Fruit fly (Drosophila melanogaster): ENCODE measurements around the gene CG9521.

The CG9521 gene

DNA sequence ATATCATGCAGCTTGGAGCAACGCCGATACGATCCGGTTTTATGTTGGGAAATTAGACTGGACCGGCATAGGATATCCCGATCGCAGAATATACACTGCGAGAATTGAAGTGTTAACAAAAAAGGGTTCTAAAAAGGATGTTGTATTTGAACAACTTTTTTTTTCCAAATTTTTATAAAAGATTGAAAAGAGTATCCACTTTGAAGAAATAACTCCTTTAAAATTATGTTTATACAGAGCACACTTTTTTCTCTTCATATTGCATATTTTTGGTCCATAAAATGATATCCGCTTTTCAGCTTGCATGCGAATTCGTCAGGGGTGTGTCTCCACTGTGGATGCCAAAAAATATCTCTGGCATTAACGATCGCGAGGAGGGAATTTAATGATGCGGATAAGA, 39.2 kb upstream of the CG9521 start:
- TF ChIP-seq CG6654 (GFP tag; optimal IDR thresholded peaks at IDR 0.05) = no peak
- TF ChIP-seq da (GFP tag; optimal IDR thresholded peaks at IDR 0.05) = no peak
- no peak for TF ChIP-seq HLHmδ (GFP tag; optimal IDR thresholded peaks at IDR 0.05)
- no peak for TF ChIP-seq CG1529 (GFP tag; optimal IDR thresholded peaks at IDR 0.05)
- TF ChIP-seq Drgx (GFP tag; IDR thresholded peaks at IDR 0.05) = peak; percentile 52

DNA sequence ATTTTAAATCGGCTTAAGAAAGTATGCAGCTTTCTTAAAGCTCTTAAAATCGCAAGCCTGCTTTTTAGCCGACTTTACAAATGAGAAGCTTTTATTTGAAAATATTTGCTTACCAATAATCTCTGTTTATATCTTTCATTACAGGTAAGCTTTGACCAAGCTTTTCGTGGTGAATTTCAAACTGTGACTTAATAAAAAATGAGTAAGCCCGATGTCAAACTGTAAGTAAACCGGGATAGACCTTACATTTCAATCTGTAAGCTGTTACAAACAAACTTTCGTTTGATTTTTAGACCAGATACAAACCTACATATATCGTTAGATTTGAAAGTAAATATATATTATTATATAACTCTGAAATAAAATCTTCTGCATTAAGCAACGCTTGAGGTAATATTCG, 32.5 kb upstream of the CG9521 start:
- TF ChIP-seq CG8089 (GFP tag; optimal IDR thresholded peaks at IDR 0.05) (no peak), CG3995 (GFP tag; optimal IDR thresholded peaks at IDR 0.05) (no peak), crp (GFP tag; optimal IDR thresholded peaks at IDR 0.05) (no peak), oc (tag; optimal IDR thresholded peaks at IDR 0.05) (peak; percentile 35), onecut (GFP tag; IDR thresholded peaks at IDR 0.05) (no peak), CG6654 (GFP tag; optimal IDR thresholded peaks at IDR 0.05) (peak; percentile 97), CG8944 (GFP tag; optimal IDR thresholded peaks at IDR 0.05) (no peak), CG10209 (GFP tag; optimal IDR thresholded peaks at IDR 0.05) (no peak), btn (GFP tag; optimal IDR thresholded peaks at IDR 0.05) (no peak), sd (tag; optimal IDR thresholded peaks at IDR 0.05) (no peak), CG4820 (GFP tag; optimal IDR thresholded peaks at IDR 0.05) (no peak), Hmx (GFP tag; optimal IDR thresholded peaks at IDR 0.05) (no peak), Blimp-1 (GFP tag; optimal IDR thresholded peaks at IDR 0.05) (peak; percentile 9), br (optimal IDR thresholded peaks at IDR 0.05) (no peak), CG7357 (GFP tag; IDR thresholded peaks at IDR 0.05) (no peak), sqz (GFP tag; optimal IDR thresholded peaks at IDR 0.05) (peak; percentile 7), MTF-1 (GFP tag; optimal IDR thresholded peaks at IDR 0.05; ENCODE audit: borderline replicate concordance) (no peak), Hey (tag; optimal IDR thresholded peaks at IDR 0.05) (no peak), slbo (GFP tag; IDR thresholded peaks at IDR 0.05) (no peak), CG12769 (tag; optimal IDR thresholded peaks at IDR 0.05) (peak; percentile 74), CG31388 (GFP tag; optimal IDR thresholded peaks at IDR 0.05) (no peak), CHES-1-like (GFP tag; optimal IDR thresholded peaks at IDR 0.05) (no peak), CG6854 (GFP tag; optimal IDR thresholded peaks at IDR 0.05) (no peak), pho (GFP tag; optimal IDR thresholded peaks at IDR 0.05) (no peak), CG17385 (GFP tag; optimal IDR thresholded peaks at IDR 0.05) (no peak), Ravus (GFP tag; IDR thresholded peaks at IDR 0.05) (no peak), Med (GFP tag) (no peak), CG4617 (GFP tag; optimal IDR thresholded peaks at IDR 0.05; ENCODE audit: borderline replicate concordance) (no peak), her (GFP tag; optimal IDR thresholded peaks at IDR 0.05) (no peak), sna (GFP tag; IDR thresholded peaks at IDR 0.05; ENCODE audit: partially characterized antibody) (no peak), nau (GFP tag; optimal IDR thresholded peaks at IDR 0.05) (no peak), CG5953 (GFP tag; IDR thresholded peaks at IDR 0.05) (no peak), Vsx1 (GFP tag; optimal IDR thresholded peaks at IDR 0.05) (no peak), Abd-B (GFP tag; optimal IDR thresholded peaks at IDR 0.05) (peak; percentile 11), Bgb (GFP tag; IDR thresholded peaks at IDR 0.05; ENCODE audit: partially characterized antibody) (no peak)

DNA sequence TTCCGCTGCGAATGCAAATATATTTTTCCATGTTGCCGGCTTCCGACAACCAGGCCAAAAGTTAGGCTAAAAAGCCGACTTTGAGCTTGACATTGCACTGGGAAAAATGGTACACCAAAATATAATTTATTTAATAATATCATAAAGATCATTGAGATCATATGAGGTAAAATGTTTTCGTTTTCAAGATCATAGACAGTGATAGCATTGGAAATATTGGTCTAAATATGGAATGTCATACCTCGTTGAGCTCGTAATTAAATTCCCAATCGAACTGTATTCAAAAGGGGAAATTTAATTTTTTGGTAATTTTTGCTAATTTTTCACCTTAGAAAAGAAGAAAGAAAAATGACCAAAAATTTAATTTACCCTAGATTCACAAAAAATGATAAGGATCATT, 30.9 kb upstream of the CG9521 start:
- TF ChIP-seq CG9215 (GFP tag; IDR thresholded peaks at IDR 0.05) (no peak), CG17912 (GFP tag; optimal IDR thresholded peaks at IDR 0.05) (no peak), disco-r (GFP tag; optimal IDR thresholded peaks at IDR 0.05) (no peak), CG31365 (tag; optimal IDR thresholded peaks at IDR 0.05) (no peak), HLH4C (GFP tag; IDR thresholded peaks at IDR 0.05; ENCODE audit: partially characterized antibody) (no peak), Pdp1 (GFP tag; optimal IDR thresholded peaks at IDR 0.05) (no peak), Awh (GFP tag; IDR thresholded peaks at IDR 0.05) (no peak), pan (optimal IDR thresholded peaks at IDR 0.05) (no peak), pan (GFP tag; optimal IDR thresholded peaks at IDR 0.05 in 1 of 2, IDR thresholded peaks at IDR 0.05 in 1 of 2) (no peak), CG15011 (GFP tag; optimal IDR thresholded peaks at IDR 0.05) (no peak), kah (GFP tag; optimal IDR thresholded peaks at IDR 0.05) (no peak), CG18619 (GFP tag; optimal IDR thresholded peaks at IDR 0.05) (no peak), dan (GFP tag; IDR thresholded peaks at IDR 0.05) (no peak)

All from whole organism, embryonic.